Worm (Caenorhabditis elegans) whole organism, L1 larva: ENCODE results near the gene C14B1.12.

Experiments
- aly-2 ChIP-seq: fragments of 150-350 bp; optimal IDR thresholded peaks from 2 replicates; lab custom pipeline; 2014; ENCODE audit warnings: missing biosample characterization, missing genetic modification characterization
- ama-1 ChIP-seq: fragments of 150-350 bp; optimal IDR thresholded peaks from 2 replicates; lab custom pipeline; 2014
- ceh-82 ChIP-seq, 3 experiments: fragments of 150-350 bp in 1 of 3; sonication (generic microtip) in 2 of 3; optimal IDR thresholded peaks; 2 replicates each; lab custom pipeline; 2014 to 2017; ENCODE audit warnings: missing biosample characterization in 3 of 3, missing genetic modification characterization in 3 of 3
- vab-15 ChIP-seq: sonication (generic microtip); optimal IDR thresholded peaks from 2 replicates; lab custom pipeline; 2017; ENCODE audit warnings: missing genotype, mild to moderate bottlenecking, missing genetic modification characterization, missing compliant biosample characterization

ce11 chrIII:3698366-3698765 lies 26.4 kb downstream of the C14B1.12 start:
- no peak for TF ChIP-seq ceh-82 (tag; optimal IDR thresholded peaks at IDR 0.05; lab: Kevin White, UChicago)
- TF ChIP-seq aly-2 (tag; lab: Kevin White, UChicago) = no peak
- no peak for TF ChIP-seq ama-1 (lab: Kevin White, UChicago)
- no peak for TF ChIP-seq vab-15
